Worm (Caenorhabditis elegans) whole organism, mixed stage, embryonic: ENCODE measurements around the gene srx-46.
A peak's percentile ranks its signal among the peaks of the same experiment; 100 is the strongest.

ENCODE experiments used
- M03D4.4 ChIP-seq: sonication (generic microtip); optimal IDR thresholded peaks from 2 replicates; lab custom pipeline; 2017; ENCODE audit warnings: mild to moderate bottlenecking, missing genetic modification characterization, missing compliant biosample characterization
- bed-3 ChIP-seq: fragments of 200-800 bp; sonication (Bioruptor generic); optimal IDR thresholded peaks from 3 replicates; lab custom pipeline; 2018; ENCODE audit warnings: mild to moderate bottlenecking, missing genetic modification characterization, moderate library complexity, missing compliant biosample characterization
- blmp-1 ChIP-seq: fragments of 150-350 bp; optimal IDR thresholded peaks from 2 replicates; lab custom pipeline; 2014; ENCODE audit warnings: missing biosample characterization, missing genetic modification characterization
- ceh-39 ChIP-seq: fragments of 150-350 bp; optimal IDR thresholded peaks from 2 replicates; lab custom pipeline; 2014; ENCODE audit warnings: missing biosample characterization, missing genetic modification characterization
- ceh-43 ChIP-seq: fragments of 200-800 bp; sonication (Bioruptor generic); optimal IDR thresholded peaks from 2 replicates; lab custom pipeline; 2018; ENCODE audit warnings: mild to moderate bottlenecking, missing genetic modification characterization, moderate library complexity, missing compliant biosample characterization
- ceh-83 ChIP-seq: fragments of 200-800 bp; sonication (Bioruptor generic); optimal IDR thresholded peaks from 2 replicates; lab custom pipeline; 2018; ENCODE audit warnings: mild to moderate bottlenecking, missing genetic modification characterization, missing compliant biosample characterization
- ces-1 ChIP-seq: fragments of 150-350 bp; optimal IDR thresholded peaks from 2 replicates; lab custom pipeline; 2014; ENCODE audit warnings: missing biosample characterization, missing genetic modification reagents, missing genetic modification characterization
- cnd-1 ChIP-seq: fragments of 200-800 bp; sonication (Bioruptor generic); optimal IDR thresholded peaks from 2 replicates; lab custom pipeline; 2018; ENCODE audit warnings: mild to moderate bottlenecking, missing genetic modification characterization, missing compliant biosample characterization
- drap-1 ChIP-seq: fragments of 200-800 bp; sonication (Bioruptor generic); optimal IDR thresholded peaks from 3 replicates; lab custom pipeline; 2018; ENCODE audit warnings: mild to moderate bottlenecking, missing genetic modification characterization, missing compliant biosample characterization
- elt-1 ChIP-seq: sonication (generic microtip); optimal IDR thresholded peaks from 2 replicates; lab custom pipeline; 2017; ENCODE audit warnings: missing genetic modification characterization, mild to moderate bottlenecking, missing compliant biosample characterization, antibody characterized with exemption, moderate library complexity, borderline replicate concordance; ENCODE audit not compliant: insufficient read depth
- elt-3 ChIP-seq: fragments of 150-350 bp; optimal IDR thresholded peaks from 2 replicates; lab custom pipeline; 2014; ENCODE audit warnings: missing biosample characterization, missing genetic modification characterization
- flh-1 ChIP-seq: fragments of 200-800 bp; sonication (Bioruptor generic); optimal IDR thresholded peaks from 2 replicates; lab custom pipeline; 2018; ENCODE audit warnings: mild to moderate bottlenecking, missing genetic modification characterization, moderate library complexity, missing compliant biosample characterization
- ham-2 ChIP-seq: fragments of 200-800 bp; sonication (Bioruptor generic); optimal IDR thresholded peaks from 2 replicates; lab custom pipeline; 2018; ENCODE audit warnings: mild to moderate bottlenecking, missing genetic modification characterization, missing compliant biosample characterization
- hlh-1 ChIP-seq: fragments of 150-350 bp; optimal IDR thresholded peaks from 2 replicates; lab custom pipeline; 2014; ENCODE audit warnings: missing biosample characterization, missing genetic modification reagents, missing genetic modification characterization
- lin-13 ChIP-seq: fragments of 150-350 bp; optimal IDR thresholded peaks from 2 replicates; lab custom pipeline; 2014; ENCODE audit warnings: missing biosample characterization, missing genetic modification characterization
- lin-32 ChIP-seq: fragments of 200-800 bp; sonication (Bioruptor generic); optimal IDR thresholded peaks from 2 replicates; lab custom pipeline; 2018; ENCODE audit warnings: mild to moderate bottlenecking, missing genetic modification characterization, missing compliant biosample characterization
- lsy-2 ChIP-seq: fragments of 150-350 bp; optimal IDR thresholded peaks from 2 replicates; lab custom pipeline; 2014; ENCODE audit warnings: missing biosample characterization, missing genetic modification characterization
- mab-5 ChIP-seq: fragments of 150-350 bp; optimal IDR thresholded peaks from 2 replicates; lab custom pipeline; 2014; ENCODE audit warnings: missing biosample characterization, missing genetic modification characterization
- mep-1 ChIP-seq: fragments of 150-350 bp; optimal IDR thresholded peaks from 2 replicates; lab custom pipeline; 2017; ENCODE audit warnings: missing biosample characterization, missing genetic modification reagents, missing genetic modification characterization, inconsistent platforms
- mls-2 ChIP-seq: sonication (generic microtip); optimal IDR thresholded peaks from 2 replicates; lab custom pipeline; 2016; ENCODE audit warnings: mild to moderate bottlenecking, missing genetic modification characterization, moderate library complexity, missing compliant biosample characterization
- nhr-12 ChIP-seq: fragments of 150-350 bp; optimal IDR thresholded peaks from 2 replicates; lab custom pipeline; 2014; ENCODE audit warnings: missing biosample characterization, missing genetic modification characterization
- nhr-2 ChIP-seq: fragments of 150-350 bp; optimal IDR thresholded peaks from 2 replicates; lab custom pipeline; 2014; ENCODE audit warnings: missing biosample characterization, missing genetic modification characterization
- nhr-237 ChIP-seq: fragments of 150-350 bp; optimal IDR thresholded peaks from 2 replicates; lab custom pipeline; 2014; ENCODE audit warnings: missing biosample characterization, missing genetic modification characterization
- nhr-28 ChIP-seq: fragments of 150-350 bp; optimal IDR thresholded peaks from 2 replicates; lab custom pipeline; 2014; ENCODE audit warnings: missing biosample characterization, missing genetic modification characterization
- nhr-76 ChIP-seq: sonication (generic microtip); optimal IDR thresholded peaks from 2 replicates; lab custom pipeline; 2017; ENCODE audit warnings: missing biosample characterization, missing genetic modification characterization
- pha-4 ChIP-seq: fragments of 150-350 bp; optimal IDR thresholded peaks from 2 replicates; lab custom pipeline; 2018; ENCODE audit warnings: missing biosample characterization, missing genetic modification reagents, missing genetic modification characterization
- sem-2 ChIP-seq: fragments of 200-800 bp; sonication (Bioruptor generic); optimal IDR thresholded peaks from 2 replicates; lab custom pipeline; 2018; ENCODE audit warnings: mild to moderate bottlenecking, missing genetic modification characterization, missing compliant biosample characterization
- snpc-4 ChIP-seq: fragments of 150-350 bp; optimal IDR thresholded peaks from 2 replicates; lab custom pipeline; 2014; ENCODE audit warnings: missing biosample characterization, missing genetic modification characterization
- sptf-1 ChIP-seq: sonication (generic microtip); optimal IDR thresholded peaks from 2 replicates; lab custom pipeline; 2017; ENCODE audit warnings: mild to moderate bottlenecking, missing genetic modification characterization, moderate library complexity, missing compliant biosample characterization
- tbx-8 ChIP-seq: fragments of 200-800 bp; sonication (Bioruptor generic); optimal IDR thresholded peaks from 2 replicates; lab custom pipeline; 2018; ENCODE audit warnings: mild to moderate bottlenecking, missing genetic modification characterization, moderate library complexity, missing compliant biosample characterization
- unc-120 ChIP-seq: sonication (generic microtip); optimal IDR thresholded peaks from 2 replicates; lab custom pipeline; 2017; ENCODE audit warnings: missing genetic modification characterization, missing compliant biosample characterization; ENCODE audit not compliant: poor library complexity, severe bottlenecking
- unc-39 ChIP-seq: fragments of 150-350 bp; optimal IDR thresholded peaks from 2 replicates; lab custom pipeline; 2014; ENCODE audit warnings: missing biosample characterization, missing genetic modification characterization
- unc-62 ChIP-seq: fragments of 150-350 bp; optimal IDR thresholded peaks from 2 replicates; lab custom pipeline; 2014; ENCODE audit warnings: missing biosample characterization, missing genetic modification reagents, missing genetic modification characterization
- zip-8 ChIP-seq: fragments of 150-350 bp; optimal IDR thresholded peaks from 2 replicates; lab custom pipeline; 2014; ENCODE audit warnings: missing biosample characterization, missing genetic modification characterization
- ztf-11 ChIP-seq: fragments of 150-350 bp; optimal IDR thresholded peaks from 2 replicates; lab custom pipeline; 2014; ENCODE audit warnings: missing biosample characterization, missing genetic modification characterization

The srx-46 gene

DNA sequence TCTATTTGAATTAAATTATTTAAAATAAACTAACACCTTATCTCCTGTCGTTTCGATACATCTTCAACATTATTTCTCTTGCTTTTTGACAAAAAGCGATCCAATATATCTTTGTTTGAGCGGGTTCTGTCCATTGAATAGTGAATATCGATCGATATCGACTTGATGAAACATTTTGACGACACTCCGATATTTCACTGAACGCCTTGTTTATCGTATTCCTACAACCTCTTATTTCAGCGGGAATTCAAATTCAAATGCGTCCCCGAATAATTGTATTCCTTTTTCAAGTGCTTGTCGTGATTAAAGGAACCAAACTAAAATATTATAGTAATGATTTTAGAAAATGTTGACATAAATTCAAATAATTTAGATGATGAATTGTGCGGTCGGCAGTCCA, 6.2 kb upstream of the srx-46 start, which contains the start of the genes K07B1.7 and try-5:
K07B1.7 (minus strand) TSS at position 159 of the 400 bp plus-strand sequence.
try-5 (plus strand) TSS at position 241 of the 400 bp plus-strand sequence.
- TF ChIP-seq ceh-39 (tag; lab: Kevin White, UChicago) (peak; percentile 91), nhr-237 (tag; lab: Kevin White, UChicago) (peak; percentile 48), lsy-2 (peak; percentile 75), ceh-83 (GFP tag; lab: Kevin White, UChicago) (no peak), mls-2 (tag; lab: Kevin White, UChicago) (no peak), hlh-1 (tag; lab: Kevin White, UChicago) (no peak), blmp-1 (tag; lab: Kevin White, UChicago) (no peak), lin-13 (tag; lab: Kevin White, UChicago) (peak; percentile 2), snpc-4 (tag; lab: Kevin White, UChicago) (no peak), unc-62 (GFP tag; lab: Kevin White, UChicago) (no peak), nhr-76 (tag; lab: Kevin White, UChicago) (no peak), sem-2 (no peak), pha-4 (peak; percentile 45), ham-2 (GFP tag; lab: Kevin White, UChicago) (no peak), drap-1 (GFP tag; lab: Kevin White, UChicago) (no peak), nhr-12 (tag; lab: Kevin White, UChicago) (no peak), flh-1 (GFP tag; lab: Kevin White, UChicago) (no peak), M03D4.4 (no peak), unc-39 (no peak), zip-8 (tag; lab: Kevin White, UChicago) (no peak), elt-3 (no peak), nhr-2 (tag; lab: Kevin White, UChicago) (no peak), mab-5 (tag; lab: Kevin White, UChicago) (no peak), ces-1 (peak; percentile 83), sptf-1 (tag; lab: Kevin White, UChicago) (no peak), elt-1 (tag; lab: Kevin White, UChicago) (no peak), mep-1 (tag; lab: Kevin White, UChicago) (peak; percentile 65), bed-3 (GFP tag; lab: Kevin White, UChicago) (no peak), cnd-1 (no peak), ztf-11 (tag; lab: Kevin White, UChicago) (no peak), ceh-43 (no peak), nhr-28 (tag; lab: Kevin White, UChicago) (no peak), unc-120 (tag; lab: Kevin White, UChicago) (no peak), lin-32 (no peak), tbx-8 (no peak)

DNA sequence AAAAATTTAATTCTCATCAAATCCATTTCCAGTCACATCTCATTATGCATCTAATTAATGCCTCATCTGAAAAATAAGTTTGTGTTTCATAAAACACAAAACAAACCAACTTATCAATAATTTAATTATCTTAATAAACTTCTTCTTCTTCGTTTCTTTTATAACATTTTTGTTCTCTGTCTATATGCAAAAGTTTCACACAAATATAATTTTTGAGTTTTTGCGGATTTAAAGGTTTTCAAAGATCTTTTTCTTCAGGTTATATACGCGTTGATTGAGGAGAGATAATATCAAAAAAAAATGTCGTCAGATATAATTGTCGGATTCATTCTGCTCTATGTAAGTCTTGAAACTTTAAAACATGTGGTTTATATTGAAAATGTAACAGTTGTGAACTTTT, 3.4 kb upstream of the srx-46 start, which contains the start of gene srx-47:
srx-47 (plus strand) TSS at position 301 of the 400 bp plus-strand sequence.
- TF ChIP-seq unc-120 (tag; lab: Kevin White, UChicago) (no peak), nhr-28 (tag; lab: Kevin White, UChicago) (no peak), mab-5 (tag; lab: Kevin White, UChicago) (no peak), nhr-12 (tag; lab: Kevin White, UChicago) (no peak), snpc-4 (tag; lab: Kevin White, UChicago) (no peak)
- TF ChIP-seq, all 35 proteins: peak for 0

DNA sequence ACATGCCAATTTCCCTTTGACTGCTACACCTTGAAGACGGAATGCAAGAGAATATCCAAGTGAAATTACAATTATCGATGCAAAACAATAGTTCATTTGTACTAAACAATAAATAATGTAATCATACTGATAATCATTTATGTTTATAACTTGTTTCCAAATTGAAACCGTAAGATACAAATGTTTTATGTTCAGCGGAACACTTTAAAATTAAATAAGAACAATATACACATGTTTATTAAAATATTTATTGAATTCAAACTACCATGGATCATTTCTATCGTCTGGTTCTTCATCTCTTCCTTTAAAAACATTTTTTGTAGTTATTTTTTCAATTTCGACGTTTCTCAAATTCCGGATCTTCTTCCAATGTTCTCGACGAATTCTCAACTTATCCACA, 2.3 kb downstream of the srx-46 start, which contains the start of gene ttr-40:
ttr-40 (minus strand) TSS at position 101 of the 400 bp plus-strand sequence.
- TF ChIP-seq M03D4.4: no peak
- no peak for TF ChIP-seq tbx-8
- no peak for TF ChIP-seq mls-2 (tag; lab: Kevin White, UChicago)
- TF ChIP-seq unc-39: no peak
- TF ChIP-seq mep-1 (tag; lab: Kevin White, UChicago): no peak
- TF ChIP-seq ztf-11 (tag; lab: Kevin White, UChicago): no peak
- no peak for TF ChIP-seq pha-4
- no peak for TF ChIP-seq lin-32
- TF ChIP-seq lin-13 (tag; lab: Kevin White, UChicago): no peak
- no peak for TF ChIP-seq nhr-2 (tag; lab: Kevin White, UChicago)
- no peak for TF ChIP-seq ceh-39 (tag; lab: Kevin White, UChicago)
- TF ChIP-seq unc-62 (GFP tag; lab: Kevin White, UChicago): no peak
- no peak for TF ChIP-seq bed-3 (GFP tag; lab: Kevin White, UChicago)
- no peak for TF ChIP-seq hlh-1 (tag; lab: Kevin White, UChicago)
- TF ChIP-seq ceh-43: no peak
